Worm (Caenorhabditis elegans) whole organism, L4/young adult: ENCODE measurements around the gene clec-74.

Source experiments
- W03F9.2 ChIP-seq: fragments of 150-350 bp; optimal IDR thresholded peaks from 2 replicates; lab custom pipeline; 2014; ENCODE audit warnings: missing biosample characterization, missing genetic modification characterization
- him-1 ChIP-seq: sonication (generic microtip); optimal IDR thresholded peaks from 2 replicates; lab custom pipeline; 2016; ENCODE audit warnings: missing genotype, missing genetic modification reagents, missing genetic modification characterization, missing compliant biosample characterization

DNA sequence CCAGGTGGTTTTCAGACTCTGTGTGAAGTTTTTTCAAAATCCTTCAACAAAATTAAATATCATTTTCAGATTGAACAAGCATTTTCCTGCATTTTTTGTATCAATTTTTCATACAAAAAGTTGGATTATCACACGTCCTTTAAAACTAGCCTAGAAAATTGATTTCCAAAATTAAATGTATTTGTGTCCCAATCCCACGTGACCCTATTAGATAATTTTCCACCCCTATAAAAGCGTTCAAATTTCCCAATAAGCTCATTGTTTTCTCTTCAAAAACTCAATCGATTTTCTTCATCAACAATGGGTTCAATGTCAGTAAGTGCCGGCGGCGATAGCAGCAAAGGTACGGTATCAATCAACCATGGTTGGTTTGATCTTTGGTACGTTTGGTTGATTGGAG lies 42.3 kb upstream of the clec-74 start, which contains the start of gene F56D6.19:
- no peak for TF ChIP-seq him-1 (tag; lab: Kevin White, UChicago)
- TF ChIP-seq W03F9.2, result no peak
